Worm (Caenorhabditis elegans): ENCODE results near the gene Y73F8A.20.

ce11 chrIV:15361244-15361643, 17.0 kb upstream of the Y73F8A.20 start, which contains the start of gene cpna-4:
- TF ChIP-seq cog-1 (tag; optimal IDR thresholded peaks at IDR 0.05) (no peak), klf-2 (GFP tag; conservative IDR thresholded peaks at IDR 0.05) (no peak), ztf-23 (GFP tag; IDR thresholded peaks at IDR 0.05) (no peak)

Data from whole organism, midembryonic.